Worm (Caenorhabditis elegans) whole organism, L4 larva: ENCODE results near the gene T24A6.20.

Experiments used
- F26F4.8 ChIP-seq: fragments of 200-800 bp; sonication (Bioruptor generic); conservative IDR thresholded peaks from 2 replicates; pipeline ENCODE4 v1.3.6; 2022; ENCODE audit warnings: missing genetic modification characterization, missing compliant biosample characterization
- Y5F2A.4 ChIP-seq: fragments of 200-800 bp; sonication (Bioruptor generic); optimal IDR thresholded peaks from 2 replicates; lab custom pipeline; 2018; ENCODE audit warnings: mild to moderate bottlenecking, missing genetic modification characterization, missing compliant biosample characterization
- Y75B8A.6 ChIP-seq: fragments of 200-800 bp; sonication (Bioruptor generic); IDR thresholded peaks from 2 replicates; pipeline ENCODE4 v1.3.6; 2022; ENCODE audit warnings: missing genetic modification reagents, missing genetic modification characterization, missing compliant biosample characterization
- ama-1 ChIP-seq: fragments of 150-350 bp; optimal IDR thresholded peaks from 2 replicates; lab custom pipeline; 2014; ENCODE audit warnings: inconsistent platforms, mixed read lengths
- ceh-28 ChIP-seq: fragments of 150-350 bp; optimal IDR thresholded peaks from 2 replicates; lab custom pipeline; 2014; ENCODE audit warnings: missing biosample characterization, missing genetic modification reagents, missing genetic modification characterization
- cey-2 ChIP-seq: sonication (generic microtip); optimal IDR thresholded peaks from 3 replicates; lab custom pipeline; 2017; ENCODE audit warnings: missing genetic modification characterization, mild to moderate bottlenecking, missing compliant biosample characterization, antibody characterized with exemption, borderline replicate concordance; ENCODE audit not compliant: insufficient read depth
- ctbp-1 ChIP-seq: fragments of 200-800 bp; sonication (Bioruptor generic); IDR thresholded peaks from 2 replicates; pipeline ENCODE4 v1.3.6; 2022; ENCODE audit warnings: missing genetic modification reagents, missing genetic modification characterization, missing compliant biosample characterization
- daf-12 ChIP-seq: fragments of 150-350 bp; optimal IDR thresholded peaks from 2 replicates; lab custom pipeline; 2014; ENCODE audit warnings: missing biosample characterization, missing genetic modification reagents, missing genetic modification characterization
- daf-16 ChIP-seq, 3 experiments: sonication (generic microtip); optimal IDR thresholded peaks; 2 replicates each; lab custom pipeline; 2016 to 2017; ENCODE audit warnings: missing genetic modification characterization in 3 of 3, missing genetic modification reagents in 3 of 3, mild to moderate bottlenecking in 2 of 3, missing compliant biosample characterization in 2 of 3, missing biosample characterization in 1 of 3, moderate library complexity in 1 of 3
- daf-19 ChIP-seq: fragments of 200-800 bp; sonication (Bioruptor generic); conservative IDR thresholded peaks from 2 replicates; pipeline ENCODE4 v1.3.6; 2022; ENCODE audit warnings: missing genetic modification characterization, missing compliant biosample characterization
- daf-8 ChIP-seq: fragments of 200-800 bp; sonication (Bioruptor generic); IDR thresholded peaks from 2 replicates; pipeline ENCODE4 v1.3.6; 2022; ENCODE audit warnings: missing genetic modification characterization, missing compliant biosample characterization
- dmd-6 ChIP-seq: fragments of 200-800 bp; sonication (Bioruptor generic); IDR thresholded peaks from 2 replicates; pipeline ENCODE4 v1.3.6; 2022; ENCODE audit warnings: missing genetic modification reagents, missing genetic modification characterization, missing compliant biosample characterization
- duxl-1 ChIP-seq: sonication (generic microtip); optimal IDR thresholded peaks from 2 replicates; lab custom pipeline; 2016; ENCODE audit warnings: mild to moderate bottlenecking, missing genetic modification characterization, moderate library complexity, missing compliant biosample characterization; ENCODE audit not compliant: poor library complexity
- egl-27 ChIP-seq: sonication (generic microtip); optimal IDR thresholded peaks from 3 replicates; lab custom pipeline; 2017; ENCODE audit warnings: missing biosample characterization, missing genetic modification reagents, missing genetic modification characterization
- hif-1 ChIP-seq, 2 experiments: sonication (generic microtip); optimal IDR thresholded peaks; 2 replicates each; lab custom pipeline; 2016 to 2017; ENCODE audit warnings: missing compliant biosample characterization in 2 of 2, missing genetic modification characterization in 2 of 2, missing genetic modification reagents in 2 of 2, missing genotype in 2 of 2, mild to moderate bottlenecking in 1 of 2
- hlh-11 ChIP-seq: fragments of 200-800 bp; sonication (Bioruptor generic); optimal IDR thresholded peaks from 2 replicates; lab custom pipeline; 2018; ENCODE audit warnings: mild to moderate bottlenecking, missing genetic modification characterization, missing compliant biosample characterization
- hmg-1.1 ChIP-seq: fragments of 200-800 bp; sonication (Bioruptor generic); IDR thresholded peaks from 2 replicates; pipeline ENCODE4 v1.3.6; 2022; ENCODE audit warnings: missing genetic modification reagents, missing genetic modification characterization, missing compliant biosample characterization
- jun-1 ChIP-seq: fragments of 150-350 bp; optimal IDR thresholded peaks from 2 replicates; lab custom pipeline; 2014; ENCODE audit warnings: missing biosample characterization, missing genetic modification reagents, missing genetic modification characterization
- lim-7 ChIP-seq: fragments of 200-800 bp; sonication (Bioruptor generic); IDR thresholded peaks from 2 replicates; pipeline ENCODE4 v1.3.6; 2022; ENCODE audit warnings: missing genetic modification characterization, missing compliant biosample characterization
- lin-13 ChIP-seq: fragments of 150-350 bp; optimal IDR thresholded peaks from 2 replicates; lab custom pipeline; 2014; ENCODE audit warnings: missing biosample characterization, missing genetic modification reagents, missing genetic modification characterization
- lin-15B ChIP-seq: fragments of 150-350 bp; sonication (generic microtip); optimal IDR thresholded peaks from 3 replicates; lab custom pipeline; 2014; ENCODE audit warnings: missing biosample characterization, missing genetic modification characterization
- lin-38 ChIP-seq: fragments of 200-800 bp; sonication (Bioruptor generic); IDR thresholded peaks from 2 replicates; pipeline ENCODE4 v1.3.6; 2022; ENCODE audit warnings: missing genetic modification reagents, missing genetic modification characterization, missing compliant biosample characterization
- lsy-2 ChIP-seq, 2 experiments: fragments of 150-350 bp in 1 of 2; sonication (generic microtip) in 1 of 2; optimal IDR thresholded peaks; 2 replicates each; lab custom pipeline; 2014 to 2017; ENCODE audit warnings: missing biosample characterization in 2 of 2, missing genetic modification characterization in 2 of 2
- mdl-1 ChIP-seq, 2 experiments: fragments of 150-350 bp in 1 of 2; sonication (generic microtip) in 1 of 2; optimal IDR thresholded peaks; 2 replicates each; lab custom pipeline; 2014 to 2017; ENCODE audit warnings: missing biosample characterization in 2 of 2, missing genetic modification characterization in 2 of 2
- mxl-2 ChIP-seq: fragments of 200-800 bp; sonication (Bioruptor generic); conservative IDR thresholded peaks from 2 replicates; pipeline ENCODE4 v1.3.6; 2022; ENCODE audit warnings: missing genetic modification reagents, missing genetic modification characterization, missing compliant biosample characterization
- nhr-10 ChIP-seq: fragments of 150-350 bp; optimal IDR thresholded peaks from 2 replicates; lab custom pipeline; 2014; ENCODE audit warnings: missing biosample characterization, missing genetic modification characterization
- nhr-102 ChIP-seq: sonication (generic microtip); optimal IDR thresholded peaks from 2 replicates; lab custom pipeline; 2016; ENCODE audit warnings: mild to moderate bottlenecking, missing genetic modification characterization, moderate library complexity, missing compliant biosample characterization
- nhr-11 ChIP-seq: fragments of 150-350 bp; optimal IDR thresholded peaks from 2 replicates; lab custom pipeline; 2014; ENCODE audit warnings: missing biosample characterization, missing genetic modification characterization
- nhr-111 ChIP-seq: fragments of 200-800 bp; sonication (Bioruptor generic); optimal IDR thresholded peaks from 2 replicates; lab custom pipeline; 2018; ENCODE audit warnings: mild to moderate bottlenecking, missing genetic modification characterization, missing compliant biosample characterization
- nhr-237 ChIP-seq: sonication (generic microtip); optimal IDR thresholded peaks from 2 replicates; lab custom pipeline; 2017; ENCODE audit warnings: missing biosample characterization, missing genetic modification characterization
- nhr-25 ChIP-seq: sonication (generic microtip); optimal IDR thresholded peaks from 2 replicates; lab custom pipeline; 2017; ENCODE audit warnings: missing genetic modification characterization, mild to moderate bottlenecking, missing compliant biosample characterization, antibody characterized with exemption, moderate library complexity, borderline replicate concordance; ENCODE audit not compliant: insufficient read depth
- nhr-28 ChIP-seq: fragments of 150-350 bp; optimal IDR thresholded peaks from 2 replicates; lab custom pipeline; 2014; ENCODE audit warnings: missing biosample characterization, missing genetic modification characterization
- nhr-42 ChIP-seq: fragments of 200-800 bp; sonication (Bioruptor generic); IDR thresholded peaks from 2 replicates; pipeline ENCODE4 v1.3.6; 2022; ENCODE audit warnings: missing genetic modification characterization, missing compliant biosample characterization
- nhr-48 ChIP-seq: sonication (generic microtip); optimal IDR thresholded peaks from 2 replicates; lab custom pipeline; 2016; ENCODE audit warnings: mild to moderate bottlenecking, missing genetic modification characterization, missing compliant biosample characterization
- nhr-6 ChIP-seq: fragments of 150-350 bp; optimal IDR thresholded peaks from 2 replicates; lab custom pipeline; 2014; ENCODE audit warnings: missing biosample characterization, missing genetic modification characterization
- nhr-76 ChIP-seq: fragments of 150-350 bp; optimal IDR thresholded peaks from 2 replicates; lab custom pipeline; 2014; ENCODE audit warnings: missing biosample characterization, missing genetic modification characterization
- php-3 ChIP-seq: fragments of 200-800 bp; sonication (Bioruptor generic); IDR thresholded peaks from 2 replicates; pipeline ENCODE4 v1.3.6; 2022; ENCODE audit warnings: missing genetic modification reagents, missing genetic modification characterization, missing compliant biosample characterization
- pqm-1 ChIP-seq: sonication (generic microtip); optimal IDR thresholded peaks from 2 replicates; lab custom pipeline; 2017; ENCODE audit warnings: missing biosample characterization, missing genetic modification characterization
- skn-1 ChIP-seq: fragments of 150-350 bp; optimal IDR thresholded peaks from 2 replicates; lab custom pipeline; 2014; ENCODE audit warnings: missing biosample characterization, missing genetic modification characterization
- snpc-1.2 ChIP-seq: fragments of 200-800 bp; sonication (Bioruptor generic); IDR thresholded peaks from 2 replicates; pipeline ENCODE4 v1.3.6; 2022; ENCODE audit warnings: missing genetic modification reagents, missing genetic modification characterization, missing compliant biosample characterization
- unc-39 ChIP-seq: sonication (generic microtip); optimal IDR thresholded peaks from 2 replicates; lab custom pipeline; 2017; ENCODE audit warnings: missing biosample characterization, missing genetic modification characterization
- vab-7 ChIP-seq: fragments of 200-800 bp; sonication (Bioruptor generic); IDR thresholded peaks from 2 replicates; pipeline ENCODE4 v1.3.6; 2022; ENCODE audit warnings: missing genetic modification reagents, missing genetic modification characterization, missing compliant biosample characterization
- zfp-2 ChIP-seq: sonication (generic microtip); optimal IDR thresholded peaks from 2 replicates; lab custom pipeline; 2016; ENCODE audit warnings: mild to moderate bottlenecking, missing genetic modification characterization, missing compliant biosample characterization
- zfp-3 ChIP-seq: fragments of 200-800 bp; sonication (Bioruptor generic); conservative IDR thresholded peaks from 2 replicates; pipeline ENCODE4 v1.3.6; 2022; ENCODE audit warnings: missing genetic modification reagents, missing genetic modification characterization, missing compliant biosample characterization
- zip-2 ChIP-seq: fragments of 150-350 bp; optimal IDR thresholded peaks from 2 replicates; lab custom pipeline; 2014; ENCODE audit warnings: missing biosample characterization, missing genetic modification characterization

T24A6.20 gene

ce11 chrV:3579795-3580194 is 26.9 kb downstream of the T24A6.20 start (continued):
- TF ChIP-seq mdl-1 (tag; optimal IDR thresholded peaks at IDR 0.05; lab: Kevin White, UChicago) (peak; percentile 20 to 55), Y5F2A.4 (GFP tag; lab: Kevin White, UChicago) (no peak), nhr-6 (no peak), nhr-76 (tag; lab: Kevin White, UChicago) (no peak), nhr-102 (peak; percentile 21), snpc-1.2 (no peak), egl-27 (no peak), zfp-3 (GFP tag; lab: Robert Waterston, UW) (0 out of 2 replicates have a peak, but pooled peaks have one; percentile 9), pqm-1 (tag; lab: Kevin White, UChicago) (peak; percentile 55), php-3 (GFP tag; lab: Robert Waterston, UW) (no peak), ama-1 (lab: Kevin White, UChicago) (no peak), skn-1 (no peak), hif-1 (tag; optimal IDR thresholded peaks at IDR 0.05; lab: Kevin White, UChicago) (peak in 1 of 2 experiments; percentile 78)

ce11 chrV:3580385-3580784 is 27.5 kb downstream of the T24A6.20 start:
- TF ChIP-seq F26F4.8 (GFP tag; lab: Robert Waterston, UW) (no peak), nhr-25 (no peak), lim-7 (GFP tag; lab: Robert Waterston, UW) (no peak), nhr-28 (tag; lab: Kevin White, UChicago) (peak; percentile 51), cey-2 (tag; lab: Kevin White, UChicago) (no peak), skn-1 (no peak), hmg-1.1 (no peak), daf-19 (GFP tag; lab: Robert Waterston, UW) (no peak), duxl-1 (no peak), zfp-2 (tag; lab: Kevin White, UChicago) (no peak), nhr-111 (GFP tag; lab: Kevin White, UChicago) (no peak), lin-13 (GFP tag; lab: Kevin White, UChicago) (no peak), lin-15B (no peak), mxl-2 (GFP tag; lab: Robert Waterston, UW) (no peak), daf-16 (GFP tag; optimal IDR thresholded peaks at IDR 0.05; lab: Kevin White, UChicago) (no peak), daf-16 (tag; optimal IDR thresholded peaks at IDR 0.05; lab: Kevin White, UChicago) (peak; percentile 97), nhr-6 (no peak), ctbp-1 (GFP tag; lab: Robert Waterston, UW) (no peak), nhr-10 (tag; lab: Kevin White, UChicago) (no peak), nhr-11 (no peak), nhr-76 (tag; lab: Kevin White, UChicago) (no peak), lsy-2 (tag; optimal IDR thresholded peaks at IDR 0.05; lab: Kevin White, UChicago) (no peak), unc-39 (tag; lab: Kevin White, UChicago) (no peak), php-3 (GFP tag; lab: Robert Waterston, UW) (0 out of 2 replicates have a peak, but pooled peaks have one; percentile 45), dmd-6 (GFP tag; lab: Robert Waterston, UW) (peak; percentile 30; the same call in 1 of the 2 replicates), vab-7 (GFP tag; lab: Robert Waterston, UW) (no peak), daf-12 (tag; lab: Kevin White, UChicago) (no peak), ceh-28 (tag; lab: Kevin White, UChicago) (no peak), pqm-1 (tag; lab: Kevin White, UChicago) (peak; percentile 50), jun-1 (tag; lab: Kevin White, UChicago) (no peak), hlh-11 (peak; percentile 16), zip-2 (tag; lab: Kevin White, UChicago) (no peak), nhr-42 (no peak), nhr-48 (tag; lab: Kevin White, UChicago) (no peak), daf-8 (GFP tag; lab: Robert Waterston, UW) (no peak), nhr-237 (no peak), Y75B8A.6 (GFP tag; lab: Robert Waterston, UW) (no peak), lin-38 (GFP tag; lab: Robert Waterston, UW) (no peak)
